Worm (Caenorhabditis elegans): ENCODE results near the gene C01G10.10.

Gene C01G10.10

ce11 chrV:15058965-15059364 lies 23.3 kb downstream of the C01G10.10 start:
- TF ChIP-seq pha-4 (tag; optimal IDR thresholded peaks at IDR 0.05) (no peak), unc-62 (GFP tag; optimal IDR thresholded peaks at IDR 0.05) (no peak), skn-1 (tag; optimal IDR thresholded peaks at IDR 0.05) (no peak), snpc-4 (tag; optimal IDR thresholded peaks at IDR 0.05) (no peak), R02D3.7 (tag; optimal IDR thresholded peaks at IDR 0.05) (no peak), ceh-28 (tag; optimal IDR thresholded peaks at IDR 0.05) (no peak), egl-5 (tag; optimal IDR thresholded peaks at IDR 0.05) (no peak), unc-39 (tag; optimal IDR thresholded peaks at IDR 0.05) (no peak), elt-2 (tag; optimal IDR thresholded peaks at IDR 0.05) (no peak), nhr-77 (tag; optimal IDR thresholded peaks at IDR 0.05) (no peak), nhr-237 (tag; optimal IDR thresholded peaks at IDR 0.05) (no peak), ceh-9 (tag; optimal IDR thresholded peaks at IDR 0.05) (no peak), sea-2 (GFP tag; optimal IDR thresholded peaks at IDR 0.05) (no peak)

- TF ChIP-seq elt-2 (tag; optimal IDR thresholded peaks at IDR 0.05) (no peak), pqm-1 (tag; optimal IDR thresholded peaks at IDR 0.05) (no peak), nhr-237 (tag; optimal IDR thresholded peaks at IDR 0.05) (no peak), nhr-76 (tag; optimal IDR thresholded peaks at IDR 0.05) (no peak), egl-5 (tag; optimal IDR thresholded peaks at IDR 0.05) (no peak), nhr-12 (tag; optimal IDR thresholded peaks at IDR 0.05) (no peak), pha-4 (tag; optimal IDR thresholded peaks at IDR 0.05) (no peak), nhr-23 (tag; optimal IDR thresholded peaks at IDR 0.05) (no peak), nhr-77 (tag; optimal IDR thresholded peaks at IDR 0.05) (no peak), lin-39 (tag; optimal IDR thresholded peaks at IDR 0.05) (no peak), nfya-1 (tag; optimal IDR thresholded peaks at IDR 0.05; ENCODE audit: insufficient read depth) (no peak)
These were observed 23.8 kb downstream of the C01G10.10 start for ce11 chrV:15058423-15058822.

- no peak for TF ChIP-seq ZK546.5 (tag; optimal IDR thresholded peaks at IDR 0.05)
- no peak for TF ChIP-seq ceh-28 (tag; optimal IDR thresholded peaks at IDR 0.05)
- TF ChIP-seq lin-39 (tag; optimal IDR thresholded peaks at IDR 0.05) = no peak
- TF ChIP-seq ztf-4 (tag; optimal IDR thresholded peaks at IDR 0.05) = no peak
- no peak for TF ChIP-seq nhr-23 (tag; optimal IDR thresholded peaks at IDR 0.05)
- TF ChIP-seq hmg-11 (tag; optimal IDR thresholded peaks at IDR 0.05) = no peak
- no peak for TF ChIP-seq nhr-237 (tag; optimal IDR thresholded peaks at IDR 0.05)
- no peak for TF ChIP-seq unc-39 (tag; optimal IDR thresholded peaks at IDR 0.05)
- no peak for TF ChIP-seq lin-15B (tag; optimal IDR thresholded peaks at IDR 0.05)
- no peak for TF ChIP-seq ceh-16 (tag; optimal IDR thresholded peaks at IDR 0.05)
- no peak for TF ChIP-seq daf-12 (tag; optimal IDR thresholded peaks at IDR 0.05)
- TF ChIP-seq fkh-10 (GFP tag; optimal IDR thresholded peaks at IDR 0.05) = no peak
- TF ChIP-seq eor-1 (tag; optimal IDR thresholded peaks at IDR 0.05) = no peak
- TF ChIP-seq ceh-82 (tag; optimal IDR thresholded peaks at IDR 0.05) = no peak
- TF ChIP-seq mdl-1 (tag; optimal IDR thresholded peaks at IDR 0.05) = no peak
- TF ChIP-seq jun-1 (tag; optimal IDR thresholded peaks at IDR 0.05) = no peak
These were observed 24.5 kb downstream of the C01G10.10 start for ce11 chrV:15057724-15058123.

- TF ChIP-seq elt-1 (tag; optimal IDR thresholded peaks at IDR 0.05) (no peak), ztf-4 (tag; optimal IDR thresholded peaks at IDR 0.05) (no peak)
These were observed 25.8 kb downstream of the C01G10.10 start for ce11 chrV:15056346-15056839.

- no peak for TF ChIP-seq pqm-1 (tag; optimal IDR thresholded peaks at IDR 0.05)
- TF ChIP-seq elt-2 (tag; optimal IDR thresholded peaks at IDR 0.05) = no peak
- TF ChIP-seq ZK546.5 (tag; optimal IDR thresholded peaks at IDR 0.05) = no peak
- no peak for TF ChIP-seq hmg-11 (tag; optimal IDR thresholded peaks at IDR 0.05)
- TF ChIP-seq nhr-12 (tag; optimal IDR thresholded peaks at IDR 0.05) = no peak
- TF ChIP-seq nhr-11 (tag; optimal IDR thresholded peaks at IDR 0.05) = no peak
- no peak for TF ChIP-seq unc-62 (GFP tag; optimal IDR thresholded peaks at IDR 0.05)
- no peak for TF ChIP-seq lsy-12 (tag; optimal IDR thresholded peaks at IDR 0.05)
- TF ChIP-seq ztf-11 (tag; optimal IDR thresholded peaks at IDR 0.05) = no peak
- TF ChIP-seq fos-1 (tag; optimal IDR thresholded peaks at IDR 0.05) = no peak
- TF ChIP-seq nhr-67 (tag; optimal IDR thresholded peaks at IDR 0.05) = no peak
These were observed 26.4 kb downstream of the C01G10.10 start, which contains the start of gene C25D7.16 for ce11 chrV:15055873-15056272. C25D7.16 (plus strand) TSS chrV:15056173.
